Worm (Caenorhabditis elegans) whole organism, L4 larva: ENCODE measurements around the gene mdt-1.2.

Source experiments
- F49E8.2 ChIP-seq: sonication (generic microtip); optimal IDR thresholded peaks from 2 replicates; lab custom pipeline; 2016; ENCODE audit warnings: missing compliant biosample characterization, mild to moderate bottlenecking, missing genetic modification characterization, borderline replicate concordance
- R02D3.7 ChIP-seq: fragments of 150-350 bp; sonication (generic microtip); optimal IDR thresholded peaks from 3 replicates; lab custom pipeline; 2014; ENCODE audit warnings: missing biosample characterization, missing genetic modification characterization
- ZK546.5 ChIP-seq, 2 experiments: sonication (generic microtip); optimal IDR thresholded peaks; 2 replicates each; lab custom pipeline; 2017; ENCODE audit warnings: missing biosample characterization in 2 of 2, missing genetic modification characterization in 2 of 2
- aha-1 ChIP-seq: fragments of 150-350 bp; peaks from one replicate; lab custom pipeline; 2014; ENCODE audit warnings: missing biosample characterization, missing genetic modification characterization
- ceh-32 ChIP-seq: sonication (generic microtip); optimal IDR thresholded peaks from 2 replicates; lab custom pipeline; 2016; ENCODE audit warnings: mild to moderate bottlenecking, missing genetic modification characterization, missing compliant biosample characterization; ENCODE audit not compliant: poor library complexity
- ces-1 ChIP-seq: fragments of 150-350 bp; sonication (generic microtip); optimal IDR thresholded peaks from 4 replicates; lab custom pipeline; 2014; ENCODE audit warnings: missing biosample characterization, missing genetic modification reagents, missing genetic modification characterization
- daf-16 ChIP-seq, 3 experiments: sonication (generic microtip); optimal IDR thresholded peaks; 2 replicates each; lab custom pipeline; 2016 to 2017; ENCODE audit warnings: missing genetic modification characterization in 3 of 3, missing genetic modification reagents in 3 of 3, mild to moderate bottlenecking in 2 of 3, missing compliant biosample characterization in 2 of 3, missing biosample characterization in 1 of 3, moderate library complexity in 1 of 3
- dmd-6 ChIP-seq: fragments of 200-800 bp; sonication (Bioruptor generic); IDR thresholded peaks from 2 replicates; pipeline ENCODE4 v1.3.6; 2022; ENCODE audit warnings: missing genetic modification reagents, missing genetic modification characterization, missing compliant biosample characterization
- dmd-8 ChIP-seq: fragments of 200-800 bp; sonication (Bioruptor generic); IDR thresholded peaks from 2 replicates; pipeline ENCODE4 v1.3.6; 2022; ENCODE audit warnings: missing genetic modification characterization, missing compliant biosample characterization
- dve-1 ChIP-seq: sonication (generic microtip); optimal IDR thresholded peaks from 2 replicates; lab custom pipeline; 2017; ENCODE audit warnings: antibody characterized with exemption, mild to moderate bottlenecking, missing genetic modification characterization, missing compliant biosample characterization; ENCODE audit not compliant: insufficient read depth
- gei-8 ChIP-seq: fragments of 200-800 bp; sonication (Bioruptor generic); optimal IDR thresholded peaks from 2 replicates; lab custom pipeline; 2018; ENCODE audit warnings: mild to moderate bottlenecking, missing genetic modification characterization, missing compliant biosample characterization
- hif-1 ChIP-seq, 2 experiments: sonication (generic microtip); optimal IDR thresholded peaks; 2 replicates each; lab custom pipeline; 2016 to 2017; ENCODE audit warnings: missing compliant biosample characterization in 2 of 2, missing genetic modification characterization in 2 of 2, missing genetic modification reagents in 2 of 2, missing genotype in 2 of 2, mild to moderate bottlenecking in 1 of 2
- hlh-11 ChIP-seq: fragments of 200-800 bp; sonication (Bioruptor generic); optimal IDR thresholded peaks from 2 replicates; lab custom pipeline; 2018; ENCODE audit warnings: mild to moderate bottlenecking, missing genetic modification characterization, missing compliant biosample characterization
- hmg-1.1 ChIP-seq: fragments of 200-800 bp; sonication (Bioruptor generic); IDR thresholded peaks from 2 replicates; pipeline ENCODE4 v1.3.6; 2022; ENCODE audit warnings: missing genetic modification reagents, missing genetic modification characterization, missing compliant biosample characterization
- lin-13 ChIP-seq: fragments of 150-350 bp; optimal IDR thresholded peaks from 2 replicates; lab custom pipeline; 2014; ENCODE audit warnings: missing biosample characterization, missing genetic modification reagents, missing genetic modification characterization
- lin-15B ChIP-seq: fragments of 150-350 bp; sonication (generic microtip); optimal IDR thresholded peaks from 3 replicates; lab custom pipeline; 2014; ENCODE audit warnings: missing biosample characterization, missing genetic modification characterization
- lsy-2 ChIP-seq, 2 experiments: fragments of 150-350 bp in 1 of 2; sonication (generic microtip) in 1 of 2; optimal IDR thresholded peaks; 2 replicates each; lab custom pipeline; 2014 to 2017; ENCODE audit warnings: missing biosample characterization in 2 of 2, missing genetic modification characterization in 2 of 2
- madf-9 ChIP-seq: fragments of 200-800 bp; sonication (Bioruptor generic); conservative IDR thresholded peaks from 2 replicates; pipeline ENCODE4 v1.3.6; 2022; ENCODE audit warnings: missing genetic modification reagents, missing genetic modification characterization, missing compliant biosample characterization
- mes-2 ChIP-seq: sonication (generic microtip); optimal IDR thresholded peaks from 2 replicates; lab custom pipeline; 2016; ENCODE audit warnings: missing genotype, mild to moderate bottlenecking, missing genetic modification characterization, missing compliant biosample characterization; ENCODE audit not compliant: poor library complexity, severe bottlenecking
- mxl-2 ChIP-seq: fragments of 200-800 bp; sonication (Bioruptor generic); conservative IDR thresholded peaks from 2 replicates; pipeline ENCODE4 v1.3.6; 2022; ENCODE audit warnings: missing genetic modification reagents, missing genetic modification characterization, missing compliant biosample characterization
- nhr-25 ChIP-seq: sonication (generic microtip); optimal IDR thresholded peaks from 2 replicates; lab custom pipeline; 2017; ENCODE audit warnings: missing genetic modification characterization, mild to moderate bottlenecking, missing compliant biosample characterization, antibody characterized with exemption, moderate library complexity, borderline replicate concordance; ENCODE audit not compliant: insufficient read depth
- nhr-28 ChIP-seq: fragments of 150-350 bp; optimal IDR thresholded peaks from 2 replicates; lab custom pipeline; 2014; ENCODE audit warnings: missing biosample characterization, missing genetic modification characterization
- nhr-42 ChIP-seq: fragments of 200-800 bp; sonication (Bioruptor generic); IDR thresholded peaks from 2 replicates; pipeline ENCODE4 v1.3.6; 2022; ENCODE audit warnings: missing genetic modification characterization, missing compliant biosample characterization
- nhr-48 ChIP-seq: sonication (generic microtip); optimal IDR thresholded peaks from 2 replicates; lab custom pipeline; 2016; ENCODE audit warnings: mild to moderate bottlenecking, missing genetic modification characterization, missing compliant biosample characterization
- nhr-6 ChIP-seq: fragments of 150-350 bp; optimal IDR thresholded peaks from 2 replicates; lab custom pipeline; 2014; ENCODE audit warnings: missing biosample characterization, missing genetic modification characterization
- php-3 ChIP-seq: fragments of 200-800 bp; sonication (Bioruptor generic); IDR thresholded peaks from 2 replicates; pipeline ENCODE4 v1.3.6; 2022; ENCODE audit warnings: missing genetic modification reagents, missing genetic modification characterization, missing compliant biosample characterization
- pqm-1 ChIP-seq: sonication (generic microtip); optimal IDR thresholded peaks from 2 replicates; lab custom pipeline; 2017; ENCODE audit warnings: missing biosample characterization, missing genetic modification characterization
- saeg-2 ChIP-seq: fragments of 200-800 bp; sonication (Bioruptor generic); IDR thresholded peaks from 2 replicates; pipeline ENCODE4 v1.3.6; 2022; ENCODE audit warnings: missing genetic modification reagents, missing genetic modification characterization, missing compliant biosample characterization
- snpc-1.2 ChIP-seq: fragments of 200-800 bp; sonication (Bioruptor generic); IDR thresholded peaks from 2 replicates; pipeline ENCODE4 v1.3.6; 2022; ENCODE audit warnings: missing genetic modification reagents, missing genetic modification characterization, missing compliant biosample characterization
- spr-3 ChIP-seq: fragments of 200-800 bp; sonication (Bioruptor generic); optimal IDR thresholded peaks from 2 replicates; lab custom pipeline; 2018; ENCODE audit warnings: mild to moderate bottlenecking, missing genetic modification characterization, missing compliant biosample characterization
- tag-97 ChIP-seq: fragments of 200-800 bp; sonication (Bioruptor generic); IDR thresholded peaks from 2 replicates; pipeline ENCODE4 v1.3.6; 2022; ENCODE audit warnings: missing genetic modification characterization, missing compliant biosample characterization
- unc-39 ChIP-seq: sonication (generic microtip); optimal IDR thresholded peaks from 2 replicates; lab custom pipeline; 2017; ENCODE audit warnings: missing biosample characterization, missing genetic modification characterization
- unc-62 ChIP-seq, 3 experiments: fragments of 150-350 bp in 1 of 3; sonication (generic microtip); optimal IDR thresholded peaks in 2 of 3; peaks in 1 of 3; 1 replicate in 1 of 3; 2 replicates in 2 of 3; lab custom pipeline; 2014 to 2017; ENCODE audit warnings: missing biosample characterization in 3 of 3, missing genetic modification characterization in 3 of 3, missing genetic modification reagents in 3 of 3, missing genotype in 1 of 3
- zfp-3 ChIP-seq: fragments of 200-800 bp; sonication (Bioruptor generic); conservative IDR thresholded peaks from 2 replicates; pipeline ENCODE4 v1.3.6; 2022; ENCODE audit warnings: missing genetic modification reagents, missing genetic modification characterization, missing compliant biosample characterization
- zip-11 ChIP-seq: fragments of 200-800 bp; sonication (Bioruptor generic); IDR thresholded peaks from 2 replicates; pipeline ENCODE4 v1.3.6; 2022; ENCODE audit warnings: missing genetic modification characterization, missing compliant biosample characterization
- zip-2 ChIP-seq: fragments of 150-350 bp; optimal IDR thresholded peaks from 2 replicates; lab custom pipeline; 2014; ENCODE audit warnings: missing biosample characterization, missing genetic modification characterization
- ztf-7 ChIP-seq: fragments of 150-350 bp; optimal IDR thresholded peaks from 2 replicates; lab custom pipeline; 2014; ENCODE audit warnings: missing biosample characterization, missing genetic modification characterization

Gene mdt-1.2

ce11 chrX:17146545-17146944 lies 4.8 kb upstream of the mdt-1.2 start:
- no peak for TF ChIP-seq daf-16 (GFP tag; optimal IDR thresholded peaks at IDR 0.05; lab: Kevin White, UChicago)
- TF ChIP-seq daf-16 (tag; optimal IDR thresholded peaks at IDR 0.05; lab: Kevin White, UChicago): peak; percentile 28
- TF ChIP-seq hlh-11 (tag; lab: Kevin White, UChicago): peak; percentile 22
- TF ChIP-seq madf-9 (GFP tag; lab: Robert Waterston, UW): no peak
- no peak for TF ChIP-seq saeg-2
- no peak for TF ChIP-seq ceh-32 (tag; lab: Kevin White, UChicago)
- TF ChIP-seq dve-1 (tag; lab: Kevin White, UChicago): peak; percentile 9
- no peak for TF ChIP-seq nhr-25 (tag; lab: Kevin White, UChicago)
- TF ChIP-seq mes-2 (tag; lab: Kevin White, UChicago): no peak
- TF ChIP-seq dmd-6 (GFP tag; lab: Robert Waterston, UW): 0 out of 2 replicates have a peak, but pooled peaks have one; percentile 6
- no peak for TF ChIP-seq ces-1 (GFP tag; lab: Kevin White, UChicago)
- no peak for TF ChIP-seq nhr-42 (GFP tag; lab: Robert Waterston, UW)
- TF ChIP-seq snpc-1.2 (GFP tag; lab: Robert Waterston, UW): no peak
- TF ChIP-seq lin-15B (tag; lab: Kevin White, UChicago): no peak
- TF ChIP-seq tag-97 (GFP tag; lab: Robert Waterston, UW): no peak
- TF ChIP-seq lsy-2 (tag; optimal IDR thresholded peaks at IDR 0.05; lab: Kevin White, UChicago): no peak
- TF ChIP-seq nhr-6 (tag; lab: Kevin White, UChicago): peak; percentile 99
- TF ChIP-seq gei-8: no peak
- no peak for TF ChIP-seq hif-1 (tag; optimal IDR thresholded peaks at IDR 0.05; lab: Kevin White, UChicago)
- peak; percentile 72 for TF ChIP-seq nhr-28 (tag; lab: Kevin White, UChicago)
- peak; percentile 97 for TF ChIP-seq pqm-1 (tag; lab: Kevin White, UChicago)

ce11 chrX:17149877-17150490 lies 1.3 kb upstream of the mdt-1.2 start, which contains the start of gene T23C6.4:
Gene T23C6.4, minus strand, starts transcription at chrX:17149927.
- TF ChIP-seq madf-9 (GFP tag; lab: Robert Waterston, UW): no peak
- no peak for TF ChIP-seq pqm-1 (tag; lab: Kevin White, UChicago)
- TF ChIP-seq aha-1 (tag; lab: Kevin White, UChicago): peak; percentile 65
- no peak for TF ChIP-seq php-3 (GFP tag; lab: Robert Waterston, UW)
- TF ChIP-seq hmg-1.1: 0 out of 2 replicates have a peak, but pooled peaks have one; percentile 37
- no peak for TF ChIP-seq lin-15B (tag; lab: Kevin White, UChicago)
- TF ChIP-seq, all 104 proteins: peak for 2

ce11 chrX:17157089-17157488 lies 5.8 kb downstream of the mdt-1.2 start:
- TF ChIP-seq unc-62 (GFP tag; optimal IDR thresholded peaks at IDR 0.05 in 1 of 2; lab: Kevin White, UChicago) (peak in 1 of 2 experiments; percentile 85), unc-62 (tag; optimal IDR thresholded peaks at IDR 0.05; lab: Kevin White, UChicago) (no peak), aha-1 (tag; lab: Kevin White, UChicago) (peak; percentile 54), R02D3.7 (tag; lab: Kevin White, UChicago) (no peak), ztf-7 (no peak)

DNA sequence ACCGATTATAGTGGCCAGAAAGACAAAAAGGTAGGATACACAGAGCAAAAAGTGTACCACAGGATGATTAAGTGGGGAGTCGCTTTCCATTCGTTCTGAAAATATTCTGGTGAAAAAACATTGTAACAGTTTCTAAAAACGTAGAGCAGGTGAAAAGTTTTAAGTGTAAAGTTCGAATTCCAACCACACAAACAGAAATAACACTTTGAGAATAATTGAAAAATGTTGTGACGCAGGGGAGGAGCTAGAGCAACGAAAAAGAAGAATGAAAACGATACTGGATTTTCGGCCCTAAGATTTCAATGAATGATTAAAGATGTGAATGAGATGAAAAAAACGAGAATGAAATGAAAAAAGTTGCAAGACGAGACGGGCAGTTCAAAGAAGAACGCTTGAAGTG lies 6.5 kb downstream of the mdt-1.2 start, which contains the start of gene npr-21:
TSS of gene npr-21 (minus strand) at position 101 of the 400 bp plus-strand sequence.
- no peak for TF ChIP-seq unc-39 (tag; lab: Kevin White, UChicago)
- TF ChIP-seq zfp-3: no peak
- TF ChIP-seq lin-15B (tag; lab: Kevin White, UChicago): no peak
- TF ChIP-seq dmd-8 (GFP tag; lab: Robert Waterston, UW): no peak
- TF ChIP-seq zip-11 (GFP tag; lab: Robert Waterston, UW): no peak
- TF ChIP-seq hmg-1.1: no peak
- TF ChIP-seq F49E8.2: no peak
- no peak for TF ChIP-seq lin-13
- no peak for TF ChIP-seq mxl-2
- TF ChIP-seq nhr-48 (tag; lab: Kevin White, UChicago): no peak
- no peak for TF ChIP-seq zip-2
- no peak for TF ChIP-seq spr-3 (GFP tag; lab: Kevin White, UChicago)
- no peak for TF ChIP-seq ces-1 (GFP tag; lab: Kevin White, UChicago)
- no peak for TF ChIP-seq ZK546.5 (tag; optimal IDR thresholded peaks at IDR 0.05; lab: Kevin White, UChicago)
